Fruit fly (Drosophila melanogaster) whole organism, embryonic: ENCODE results near the gene Lcp65Aa.

ENCODE experiments used
- Abd-B ChIP-seq: fragments of 200-800 bp; sonication (Bioruptor generic); optimal IDR thresholded peaks from 2 replicates; lab custom pipeline; 2018; ENCODE audit warnings: missing biosample characterization, mild to moderate bottlenecking, missing genetic modification characterization, moderate library complexity
- Bgb ChIP-seq: fragments of 200-800 bp; sonication (Bioruptor generic); IDR thresholded peaks from 2 replicates; pipeline ENCODE4 v1.3.6; 2022; ENCODE audit warnings: missing biosample characterization, missing genetic modification characterization; ENCODE audit not compliant: partially characterized antibody
- CG11560 ChIP-seq: fragments of 200-800 bp; sonication (Bioruptor generic); IDR thresholded peaks from 3 replicates; pipeline ENCODE4 v1.3.6; 2022; ENCODE audit warnings: missing biosample characterization, missing genetic modification characterization
- CG18599 ChIP-seq: fragments of 200-800 bp; sonication (Bioruptor generic); optimal IDR thresholded peaks from 3 replicates; lab custom pipeline; 2017; ENCODE audit warnings: missing biosample characterization, missing genetic modification characterization, mild to moderate bottlenecking, moderate library complexity, missing genetic modification reagents
- CG2889 ChIP-seq: fragments of 200-800 bp; sonication (Bioruptor generic); IDR thresholded peaks from 3 replicates; pipeline ENCODE4 v1.3.6; 2022; ENCODE audit warnings: missing biosample characterization, missing genetic modification characterization
- CG3163 ChIP-seq: fragments of 200-800 bp; sonication (Bioruptor generic); optimal IDR thresholded peaks from 3 replicates; lab custom pipeline; 2016; ENCODE audit warnings: missing biosample characterization, missing genetic modification characterization
- CG32767 ChIP-seq: fragments of 200-800 bp; sonication (Bioruptor generic); IDR thresholded peaks from 2 replicates; pipeline ENCODE4 v1.3.6; 2022; ENCODE audit warnings: missing biosample characterization, missing genetic modification characterization
- CG8281 ChIP-seq: fragments of 200-800 bp; sonication (Bioruptor generic); optimal IDR thresholded peaks from 2 replicates; lab custom pipeline; 2018; ENCODE audit warnings: missing biosample characterization, mild to moderate bottlenecking, missing genetic modification characterization, moderate library complexity
- CTCF ChIP-seq: fragments of 200-800 bp; sonication (Bioruptor generic); optimal IDR thresholded peaks from 2 replicates; lab custom pipeline; 2017; ENCODE audit warnings: missing biosample characterization, mild to moderate bottlenecking, missing genetic modification characterization, moderate library complexity
- CoRest ChIP-seq: fragments of 200-800 bp; sonication (Bioruptor generic); optimal IDR thresholded peaks from 3 replicates; lab custom pipeline; 2018; ENCODE audit warnings: missing biosample characterization, mild to moderate bottlenecking, missing genetic modification characterization, moderate library complexity
- D ChIP-seq, 2 experiments: fragments of 200-800 bp in 1 of 2; fragments of >200 bp in 1 of 2; sonication (Bioruptor generic) in 1 of 2; optimal IDR thresholded peaks; 2 replicates in 1 of 2; 3 replicates in 1 of 2; lab custom pipeline; 2017; ENCODE audit warnings: mild to moderate bottlenecking in 1 of 2, missing biosample characterization in 1 of 2, missing genetic modification characterization in 1 of 2, missing genetic modification reagents in 1 of 2
- Dref ChIP-seq: fragments of 200-800 bp; sonication (Bioruptor generic); IDR thresholded peaks from 2 replicates; pipeline ENCODE4 v1.3.6; 2022; ENCODE audit warnings: missing biosample characterization, missing genetic modification characterization
- Ets65A ChIP-seq: fragments of 200-800 bp; sonication (Bioruptor generic); peaks from one replicate; lab custom pipeline; 2016; ENCODE audit warnings: missing biosample characterization, missing genetic modification characterization
- Fer2 ChIP-seq: fragments of 200-800 bp; sonication (Bioruptor generic); optimal IDR thresholded peaks from 2 replicates; lab custom pipeline; 2018; ENCODE audit warnings: missing biosample characterization, mild to moderate bottlenecking, missing genetic modification characterization, moderate library complexity
- Hey ChIP-seq: fragments of 200-800 bp; sonication (Bioruptor generic); optimal IDR thresholded peaks from 3 replicates; lab custom pipeline; 2018; ENCODE audit warnings: missing biosample characterization, mild to moderate bottlenecking, missing genetic modification characterization
- Mes4 ChIP-seq: fragments of 200-800 bp; sonication (Bioruptor generic); optimal IDR thresholded peaks from 2 replicates; lab custom pipeline; 2016; ENCODE audit warnings: missing biosample characterization, missing genetic modification characterization
- Sry-β ChIP-seq: fragments of 200-800 bp; sonication (Bioruptor generic); optimal IDR thresholded peaks from 2 replicates; lab custom pipeline; 2018; ENCODE audit warnings: missing biosample characterization, mild to moderate bottlenecking, missing genetic modification characterization, moderate library complexity
- ara ChIP-seq: fragments of 200-800 bp; sonication (Bioruptor generic); IDR thresholded peaks from 2 replicates; pipeline ENCODE4 v1.3.6; 2022; ENCODE audit warnings: missing biosample characterization, missing genetic modification characterization
- bigmax ChIP-seq: fragments of 200-800 bp; sonication (Bioruptor generic); optimal IDR thresholded peaks from 2 replicates; lab custom pipeline; 2018; ENCODE audit warnings: missing biosample characterization, mild to moderate bottlenecking, missing genetic modification characterization
- ewg ChIP-seq: fragments of 200-800 bp; sonication (Bioruptor generic); optimal IDR thresholded peaks from 3 replicates; lab custom pipeline; 2017; ENCODE audit warnings: mild to moderate bottlenecking, missing biosample characterization, missing genetic modification reagents, missing genetic modification characterization
- grn ChIP-seq: fragments of 200-800 bp; sonication (Bioruptor generic); optimal IDR thresholded peaks from 3 replicates; lab custom pipeline; 2017; ENCODE audit warnings: missing biosample characterization, missing genetic modification characterization
- gsb-n ChIP-seq: fragments of 200-800 bp; sonication (Bioruptor generic); optimal IDR thresholded peaks from 3 replicates; lab custom pipeline; 2018; ENCODE audit warnings: missing biosample characterization, mild to moderate bottlenecking, missing genetic modification characterization
- hkb ChIP-seq, 2 experiments: fragments of 200-800 bp in 1 of 2; fragments of >200 bp in 1 of 2; sonication (Bioruptor generic) in 1 of 2; IDR thresholded peaks in 1 of 2; optimal IDR thresholded peaks in 1 of 2; 2 replicates each; pipeline versions ENCODE4 v1.3.6 to Lab custom; 2017 to 2022; ENCODE audit warnings: missing biosample characterization in 1 of 2, missing genetic modification characterization in 1 of 2
- klu ChIP-seq: fragments of 200-800 bp; sonication (Bioruptor generic); IDR thresholded peaks from 2 replicates; pipeline ENCODE4 v1.3.6; 2022; ENCODE audit warnings: missing biosample characterization, missing genetic modification characterization
- kni ChIP-seq: fragments of 200-800 bp; sonication (Bioruptor generic); optimal IDR thresholded peaks from 3 replicates; lab custom pipeline; 2017; ENCODE audit warnings: mild to moderate bottlenecking, missing biosample characterization, missing genetic modification reagents, missing genetic modification characterization
- lov ChIP-seq, 2 experiments: fragments of 200-800 bp in 1 of 2; fragments of >200 bp in 1 of 2; sonication (Bioruptor generic) in 1 of 2; IDR thresholded peaks in 1 of 2; optimal IDR thresholded peaks in 1 of 2; 2 replicates in 1 of 2; 3 replicates in 1 of 2; pipeline versions ENCODE4 v1.3.6 to Lab custom; 2017 to 2022; ENCODE audit warnings: missing biosample characterization in 1 of 2, missing genetic modification characterization in 1 of 2
- nerfin-1 ChIP-seq: fragments of 200-800 bp; sonication (Bioruptor generic); optimal IDR thresholded peaks from 3 replicates; lab custom pipeline; 2019; ENCODE audit warnings: missing biosample characterization, mild to moderate bottlenecking, missing genetic modification characterization, moderate library complexity
- oc ChIP-seq: fragments of 200-800 bp; sonication (Bioruptor generic); optimal IDR thresholded peaks from 2 replicates; lab custom pipeline; 2018; ENCODE audit warnings: missing biosample characterization, mild to moderate bottlenecking, missing genetic modification characterization, moderate library complexity
- pan ChIP-seq, 4 experiments: fragments of >200 bp in 3 of 4; fragments of 200-800 bp in 1 of 4; sonication (Bioruptor generic) in 1 of 4; optimal IDR thresholded peaks in 3 of 4; IDR thresholded peaks in 1 of 4; 2 replicates each; pipeline versions ENCODE4 v1.3.6 to Lab custom; 2017 to 2022; ENCODE audit warnings: missing biosample characterization in 2 of 4, missing genetic modification characterization in 2 of 4, mixed read lengths in 1 of 4
- prd ChIP-seq, 3 experiments: fragments of >200 bp in 2 of 3; fragments of 200-800 bp in 1 of 3; sonication (Bioruptor generic) in 1 of 3; optimal IDR thresholded peaks in 2 of 3; IDR thresholded peaks in 1 of 3; 2 replicates in 2 of 3; 3 replicates in 1 of 3; pipeline versions ENCODE4 v1.3.6 to Lab custom; 2017 to 2022; ENCODE audit warnings: missing biosample characterization in 1 of 3, missing genetic modification characterization in 1 of 3
- pros ChIP-seq: fragments of 200-800 bp; sonication (Bioruptor generic); optimal IDR thresholded peaks from 3 replicates; lab custom pipeline; 2019; ENCODE audit warnings: missing biosample characterization, mild to moderate bottlenecking, missing genetic modification characterization, moderate library complexity
- pzg ChIP-seq: fragments of 200-800 bp; sonication (Bioruptor generic); optimal IDR thresholded peaks from 3 replicates; lab custom pipeline; 2018; ENCODE audit warnings: missing biosample characterization, mild to moderate bottlenecking, missing genetic modification characterization, moderate library complexity
- stwl ChIP-seq: fragments of 200-800 bp; sonication (Bioruptor generic); optimal IDR thresholded peaks from 3 replicates; lab custom pipeline; 2018; ENCODE audit warnings: missing biosample characterization, mild to moderate bottlenecking, missing genetic modification characterization, moderate library complexity
- tll ChIP-seq, 2 experiments: fragments of 200-800 bp in 1 of 2; fragments of >200 bp in 1 of 2; sonication (Bioruptor generic) in 1 of 2; optimal IDR thresholded peaks; 2 replicates each; lab custom pipeline; 2017 to 2019; ENCODE audit warnings: missing biosample characterization in 2 of 2, missing genetic modification characterization in 2 of 2, mild to moderate bottlenecking in 1 of 2, moderate library complexity in 1 of 2
- trh ChIP-seq: fragments of 200-800 bp; sonication (Bioruptor generic); optimal IDR thresholded peaks from 2 replicates; lab custom pipeline; 2016; ENCODE audit warnings: missing biosample characterization, missing genetic modification characterization
- usp ChIP-seq: fragments of >200 bp; optimal IDR thresholded peaks from 2 replicates; lab custom pipeline; 2017; ENCODE audit warnings: missing biosample characterization, missing genetic modification characterization

Lcp65Aa gene

dm6 chr3L:6104551-6104950 lies 46.6 kb upstream of the Lcp65Aa start:
- no peak for TF ChIP-seq pan (optimal IDR thresholded peaks at IDR 0.05; lab: Kevin White, UChicago)
- TF ChIP-seq pan (GFP tag; optimal IDR thresholded peaks at IDR 0.05 in 1 of 2, IDR thresholded peaks at IDR 0.05 in 1 of 2), result no peak
- TF ChIP-seq klu (GFP tag; lab: Robert Waterston, UW), result no peak
- no peak for TF ChIP-seq trh (GFP tag; lab: Kevin White, UChicago)
- TF ChIP-seq kni, result peak; percentile 25
- TF ChIP-seq pros (GFP tag; lab: Kevin White, UChicago), result peak; percentile 83
- no peak for TF ChIP-seq usp (GFP tag; lab: Kevin White, UChicago)
- peak; percentile 49 for TF ChIP-seq D (optimal IDR thresholded peaks at IDR 0.05; lab: Kevin White, UChicago)
- TF ChIP-seq D (GFP tag; optimal IDR thresholded peaks at IDR 0.05; lab: Kevin White, UChicago), result no peak
- no peak for TF ChIP-seq stwl (tag; lab: Kevin White, UChicago)
- TF ChIP-seq CG11560 (tag; lab: Robert Waterston, UW), result no peak
- TF ChIP-seq CG2889 (GFP tag; lab: Robert Waterston, UW), result 0 out of 3 replicates have a peak, but pooled peaks have one; percentile 18
- TF ChIP-seq CTCF (GFP tag; lab: Kevin White, UChicago), result peak; percentile 12
- peak; percentile 81 for TF ChIP-seq oc (tag; lab: Kevin White, UChicago)
- TF ChIP-seq Bgb (GFP tag; lab: Robert Waterston, UW), result no peak
- no peak for TF ChIP-seq bigmax (GFP tag; lab: Kevin White, UChicago)
- no peak for TF ChIP-seq pzg
- no peak for TF ChIP-seq lov (optimal IDR thresholded peaks at IDR 0.05; lab: Kevin White, UChicago)
- TF ChIP-seq lov (GFP tag; IDR thresholded peaks at IDR 0.05; lab: Robert Waterston, UW), result no peak
- peak in 1 of 2 experiments; percentile 73 for TF ChIP-seq tll (GFP tag; optimal IDR thresholded peaks at IDR 0.05; lab: Kevin White, UChicago)
- TF ChIP-seq Abd-B (GFP tag; lab: Kevin White, UChicago), result no peak
- TF ChIP-seq CG32767 (GFP tag; lab: Robert Waterston, UW), result no peak
- TF ChIP-seq Mes4 (GFP tag; lab: Kevin White, UChicago), result no peak
- TF ChIP-seq gsb-n (tag; lab: Kevin White, UChicago), result peak; percentile 94
- peak; percentile 95 for TF ChIP-seq Hey
- no peak for TF ChIP-seq Dref (GFP tag; lab: Robert Waterston, UW)
- no peak for TF ChIP-seq CoRest
- no peak for TF ChIP-seq prd (optimal IDR thresholded peaks at IDR 0.05; lab: Kevin White, UChicago)
- TF ChIP-seq prd (GFP tag; IDR thresholded peaks at IDR 0.05; lab: Robert Waterston, UW), result peak; percentile 42; the same call in 1 of the 3 replicates
- TF ChIP-seq CG3163 (GFP tag; lab: Kevin White, UChicago), result no peak
- no peak for TF ChIP-seq Sry-β (GFP tag; lab: Kevin White, UChicago)
- peak; percentile 27 for TF ChIP-seq nerfin-1 (tag; lab: Kevin White, UChicago)
- TF ChIP-seq grn (GFP tag; lab: Kevin White, UChicago), result peak; percentile 23
- TF ChIP-seq CG18599 (GFP tag; lab: Kevin White, UChicago), result no peak

dm6 chr3L:6105435-6105834 lies 45.7 kb upstream of the Lcp65Aa start:
- TF ChIP-seq ewg (GFP tag; lab: Kevin White, UChicago) (no peak), hkb (optimal IDR thresholded peaks at IDR 0.05; lab: Kevin White, UChicago) (no peak), hkb (GFP tag; IDR thresholded peaks at IDR 0.05; lab: Robert Waterston, UW) (no peak), ara (no peak), Ets65A (peak; percentile 92), Fer2 (tag; lab: Kevin White, UChicago) (no peak), CG8281 (no peak)
- TF ChIP-seq, all 482 proteins: peak for 1
